Worm (Caenorhabditis elegans): ENCODE results near the gene oxi-1.

ce11 chrIII:10808802-10809201 is 49.3 kb upstream of the oxi-1 start:
- TF ChIP-seq ztf-29 (GFP tag; IDR thresholded peaks at IDR 0.05) (no peak), ztf-23 (GFP tag; IDR thresholded peaks at IDR 0.05) (no peak)

Data from whole organism, midembryonic.